Fruit fly (Drosophila melanogaster) whole organism, pupa: Measurements from ENCODE around the gene Hsp67Ba.

Source experiments
- CG4496 ChIP-seq: fragments of 200-800 bp; sonication (Bioruptor generic); IDR thresholded peaks from 3 replicates; pipeline ENCODE4 v1.3.6; 2022; ENCODE audit warnings: missing biosample characterization, missing genetic modification characterization
- gl ChIP-seq: fragments of 200-800 bp; sonication (Bioruptor generic); optimal IDR thresholded peaks from 2 replicates; lab custom pipeline; 2018; ENCODE audit warnings: missing biosample characterization, mild to moderate bottlenecking, missing genetic modification characterization

Hsp67Ba gene

dm6 chr3L:9333745-9334382, 45.5 kb downstream of the Hsp67Ba start, which contains the start of gene PGRP-LA:
TSS of gene PGRP-LA (plus strand) at chr3L:9334332.
- TF ChIP-seq gl (tag; lab: Kevin White, UChicago) = no peak
- peak; percentile 57 for TF ChIP-seq CG4496 (GFP tag; lab: Robert Waterston, UW)
